Worm (Caenorhabditis elegans): ENCODE measurements around the gene Y55B1BR.8.

The Y55B1BR.8 gene

DNA sequence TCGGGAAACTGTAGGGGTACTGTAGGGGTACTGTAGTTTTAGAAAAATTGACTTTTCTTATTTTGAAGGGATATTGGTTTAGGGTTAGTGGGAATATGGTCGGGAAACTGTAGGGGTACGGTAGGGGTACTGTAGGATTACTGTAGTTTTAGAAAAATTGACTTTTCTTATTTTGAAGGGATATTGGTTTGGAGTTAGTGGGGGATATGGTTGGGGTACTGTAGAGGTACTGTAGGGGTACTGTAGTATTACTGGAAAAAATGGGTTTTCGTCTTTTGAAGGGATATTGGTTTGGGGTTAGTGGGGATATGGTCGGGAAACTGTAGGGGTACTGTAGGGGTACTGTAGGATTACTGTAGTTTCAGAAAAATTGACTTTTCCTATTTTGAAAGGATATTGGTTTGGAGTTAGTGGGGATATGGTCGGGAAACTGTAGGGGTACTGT is 28.8 kb upstream of the Y55B1BR.8 start:
- TF ChIP-seq grh-1 (GFP tag; IDR thresholded peaks at IDR 0.05) (peak; percentile 51; the same call in 1 of the 2 replicates), unc-98 (GFP tag; IDR thresholded peaks at IDR 0.05) (peak; percentile 64), ets-5 (GFP tag; IDR thresholded peaks at IDR 0.05) (peak; percentile 96; the same call in 1 of the 2 replicates), nhr-19 (GFP tag; conservative IDR thresholded peaks at IDR 0.05) (peak; percentile 57), mab-9 (GFP tag; IDR thresholded peaks at IDR 0.05) (peak; percentile 67; the same call in 1 of the 2 replicates)

- TF ChIP-seq lin-13 (GFP tag; optimal IDR thresholded peaks at IDR 0.05) (no peak), lin-39 (tag; optimal IDR thresholded peaks at IDR 0.05) (no peak), hpl-2 (GFP tag; optimal IDR thresholded peaks at IDR 0.05) (no peak), tbx-2 (tag; optimal IDR thresholded peaks at IDR 0.05) (no peak), unc-130 (tag; optimal IDR thresholded peaks at IDR 0.05) (no peak), unc-98 (GFP tag; IDR thresholded peaks at IDR 0.05) (no peak), ceh-88 (GFP tag; IDR thresholded peaks at IDR 0.05) (no peak), snpc-4 (tag; optimal IDR thresholded peaks at IDR 0.05) (no peak), C16A3.4 (tag; optimal IDR thresholded peaks at IDR 0.05) (no peak), nhr-12 (tag; optimal IDR thresholded peaks at IDR 0.05) (no peak), ama-1 (optimal IDR thresholded peaks at IDR 0.05) (no peak), aly-2 (tag; optimal IDR thresholded peaks at IDR 0.05) (no peak), pqm-1 (tag; optimal IDR thresholded peaks at IDR 0.05) (no peak), lin-15B (tag; optimal IDR thresholded peaks at IDR 0.05) (no peak), skn-1 (tag; optimal IDR thresholded peaks at IDR 0.05) (no peak), elt-2 (tag; optimal IDR thresholded peaks at IDR 0.05) (no peak), unc-30 (tag; optimal IDR thresholded peaks at IDR 0.05) (no peak), ceh-82 (tag; optimal IDR thresholded peaks at IDR 0.05) (no peak), nhr-71 (tag; optimal IDR thresholded peaks at IDR 0.05) (no peak)
These were observed 25.6 kb upstream of the Y55B1BR.8 start, which contains the start of gene stim-1 for ce11 chrIII:418649-419048. stim-1 (minus strand) TSS chrIII:418749.

DNA sequence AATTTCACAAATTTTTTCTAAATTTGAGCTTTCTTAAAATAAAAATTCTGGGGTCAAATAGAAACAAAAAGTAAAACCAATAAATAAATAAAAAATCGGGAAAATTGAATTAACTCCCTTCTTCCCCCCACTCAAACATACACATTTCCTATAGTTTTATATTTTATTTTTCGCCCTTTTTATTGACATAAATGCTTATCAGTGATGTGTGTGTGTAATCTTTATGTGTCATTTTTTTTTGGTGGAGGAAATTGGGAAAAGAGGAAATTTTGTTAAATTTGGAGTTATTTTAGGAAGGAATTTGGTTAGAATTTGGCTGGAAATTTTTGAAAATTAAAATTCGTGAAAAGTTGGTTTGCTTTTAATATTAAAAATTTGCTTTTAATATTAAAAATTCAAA is 21.6 kb upstream of the Y55B1BR.8 start:
- no peak for TF ChIP-seq unc-30 (tag; optimal IDR thresholded peaks at IDR 0.05)
- no peak for TF ChIP-seq aly-2 (tag; optimal IDR thresholded peaks at IDR 0.05)
- no peak for TF ChIP-seq ceh-90 (tag; optimal IDR thresholded peaks at IDR 0.05)
- no peak for TF ChIP-seq irx-1 (tag; optimal IDR thresholded peaks at IDR 0.05)
- TF ChIP-seq ceh-82 (tag; optimal IDR thresholded peaks at IDR 0.05) = no peak
- TF ChIP-seq mep-1 (tag; optimal IDR thresholded peaks at IDR 0.05) = no peak

DNA sequence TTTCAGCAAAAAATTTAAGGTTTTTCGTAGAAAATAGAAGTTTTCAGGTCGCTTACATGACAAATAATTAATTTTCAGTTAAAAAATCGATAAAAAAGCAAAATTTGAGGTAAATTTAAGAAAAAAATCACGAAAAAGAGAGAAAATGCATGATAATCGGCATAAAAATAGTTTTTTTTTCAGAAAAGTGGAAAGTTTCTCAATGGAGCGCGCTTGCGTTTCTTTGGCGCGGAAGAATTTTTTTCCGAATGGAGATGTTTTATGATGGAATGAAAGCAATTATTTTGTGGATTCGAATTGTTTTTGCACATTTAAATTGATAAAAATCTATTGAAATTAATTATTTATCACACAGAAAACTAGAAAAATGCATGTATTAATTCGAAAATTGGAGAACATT is 20.3 kb upstream of the Y55B1BR.8 start:
- TF ChIP-seq C16A3.4 (tag; optimal IDR thresholded peaks at IDR 0.05) (peak; percentile 9), efl-1 (optimal IDR thresholded peaks at IDR 0.05) (peak; percentile 12 to 31), efl-1 (GFP tag; optimal IDR thresholded peaks at IDR 0.05 in 1 of 2) (peak; percentile 38 to 85), unc-30 (tag; optimal IDR thresholded peaks at IDR 0.05) (no peak), blmp-1 (tag; optimal IDR thresholded peaks at IDR 0.05) (peak; percentile 78), lin-35 (GFP tag; optimal IDR thresholded peaks at IDR 0.05) (peak in 1 of 2 experiments; percentile 32), nhr-76 (tag; optimal IDR thresholded peaks at IDR 0.05) (no peak), lsy-2 (tag; optimal IDR thresholded peaks at IDR 0.05) (peak in 1 of 2 experiments; percentile 50), dpl-1 (GFP tag; optimal IDR thresholded peaks at IDR 0.05) (peak in 2 of 3 experiments; percentile 32 to 59)

DNA sequence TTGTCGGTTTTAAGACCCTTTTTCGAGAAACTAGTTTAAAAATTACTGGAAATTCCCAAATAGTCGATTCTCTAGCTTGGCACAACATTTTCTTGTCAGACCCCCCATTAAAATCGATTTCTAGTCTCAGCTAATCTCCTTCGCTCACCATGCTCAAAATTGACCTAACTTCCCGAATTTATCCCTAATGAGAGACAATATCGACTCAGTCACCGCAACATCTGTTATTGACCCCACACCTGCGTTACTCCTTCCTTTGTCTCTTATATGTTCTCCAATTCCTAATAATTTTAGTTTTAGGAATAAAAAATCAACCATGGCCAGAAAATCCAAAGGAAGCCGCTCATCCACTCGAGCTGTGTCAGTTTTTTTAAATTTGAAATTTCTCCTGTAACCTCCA is 15.2 kb upstream of the Y55B1BR.8 start, which contains the start of gene cec-8:
Gene cec-8 (plus strand): TSS at position 301 of the 400 bp plus-strand sequence.
- TF ChIP-seq isw-1 (GFP tag; IDR thresholded peaks at IDR 0.05) = no peak
- no peak for TF ChIP-seq efl-1 (optimal IDR thresholded peaks at IDR 0.05)
- TF ChIP-seq efl-1 (GFP tag; optimal IDR thresholded peaks at IDR 0.05 in 1 of 2) = peak in 1 of 2 experiments; percentile 87

DNA sequence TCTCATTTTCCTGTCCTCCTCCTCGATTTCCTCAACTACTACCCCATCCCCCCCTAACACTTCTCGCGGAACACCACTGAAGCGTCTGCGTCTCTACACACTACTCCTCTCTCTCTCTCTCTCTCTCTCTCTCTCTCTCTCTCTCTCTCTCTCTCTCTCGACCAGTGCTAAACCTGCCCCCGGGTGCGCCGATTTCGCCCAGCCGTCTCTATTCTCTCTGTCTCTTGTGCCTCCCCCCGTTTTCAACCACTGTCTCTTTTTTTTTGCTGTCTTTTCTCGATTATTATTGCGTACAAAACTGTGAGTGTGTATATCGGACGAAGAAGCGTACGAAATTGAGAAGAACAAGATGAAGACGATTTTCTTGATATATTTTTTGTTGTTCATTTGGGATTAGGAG is 11.2 kb upstream of the Y55B1BR.8 start:
- TF ChIP-seq nhr-77 (tag; optimal IDR thresholded peaks at IDR 0.05) (peak; percentile 51), rnt-1 (tag; optimal IDR thresholded peaks at IDR 0.05) (peak; percentile 70), unc-130 (tag; optimal IDR thresholded peaks at IDR 0.05) (no peak), dsc-1 (tag; optimal IDR thresholded peaks at IDR 0.05) (peak; percentile 17), egl-27 (tag; optimal IDR thresholded peaks at IDR 0.05) (peak in 1 of 2 experiments; percentile 37), jun-1 (tag; optimal IDR thresholded peaks at IDR 0.05) (peak; percentile 58), lsy-2 (tag; optimal IDR thresholded peaks at IDR 0.05) (peak; percentile 43 to 58), lin-35 (GFP tag; optimal IDR thresholded peaks at IDR 0.05) (peak; percentile 46 to 49), mab-9 (GFP tag; IDR thresholded peaks at IDR 0.05) (no peak), snu-23 (GFP tag; optimal IDR thresholded peaks at IDR 0.05) (peak; percentile 62), nhr-19 (GFP tag; conservative IDR thresholded peaks at IDR 0.05) (peak; percentile 32), nhr-20 (tag; optimal IDR thresholded peaks at IDR 0.05) (peak; percentile 61), mdl-1 (tag; optimal IDR thresholded peaks at IDR 0.05) (peak in 1 of 2 experiments; percentile 16), swsn-7 (tag; optimal IDR thresholded peaks at IDR 0.05) (peak; percentile 42), mep-1 (tag; optimal IDR thresholded peaks at IDR 0.05) (peak; percentile 17), ceh-8 (GFP tag; optimal IDR thresholded peaks at IDR 0.05) (peak; percentile 45), isw-1 (GFP tag; IDR thresholded peaks at IDR 0.05) (peak; percentile 18; the same call in 1 of the 2 replicates)
